Fruit fly (Drosophila melanogaster): ENCODE measurements around the gene Fum2.

Fum2 gene

DNA sequence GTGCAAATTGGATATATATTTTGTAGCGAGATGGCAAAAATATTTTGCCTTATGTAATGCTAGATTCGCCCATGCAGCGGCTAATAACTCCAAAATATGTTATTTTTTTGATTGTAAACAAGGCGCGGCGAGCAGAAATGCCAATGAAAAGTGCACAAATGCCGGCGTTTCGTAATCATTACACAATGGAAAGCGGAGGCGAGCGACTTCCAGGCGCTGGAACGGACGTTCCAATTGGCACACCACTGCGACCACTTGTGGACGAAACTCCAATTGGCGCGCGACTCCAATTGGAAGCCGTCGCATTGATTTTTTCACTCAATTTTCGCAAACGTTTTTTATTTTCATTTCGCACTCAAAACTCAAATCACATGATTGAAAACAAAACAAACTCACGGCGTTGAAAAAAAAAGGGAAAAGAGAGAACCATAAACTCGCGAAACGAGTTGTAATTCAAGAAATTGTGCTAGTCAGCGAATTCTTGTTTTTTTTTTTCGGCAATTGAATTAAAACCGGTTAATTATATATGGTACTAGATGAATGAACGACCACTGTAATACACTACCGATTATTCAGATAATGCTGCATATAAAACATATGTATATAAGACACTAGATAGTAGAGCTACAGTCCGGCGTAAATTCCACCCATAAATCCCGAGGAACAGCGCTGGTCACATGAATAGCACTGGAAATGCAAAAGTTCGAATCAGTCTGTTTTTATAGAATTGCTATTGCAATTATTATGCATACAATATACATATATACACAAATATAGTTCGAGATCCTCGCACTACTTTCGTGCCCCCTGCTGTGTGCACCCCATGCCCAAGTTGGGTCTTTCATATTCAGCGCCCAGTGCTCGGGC lies 2.7 kb upstream of the Fum2 start, which contains the start of gene ND-ASHI:
ND-ASHI (minus strand) TSS at position 484 of the 867 bp plus-strand sequence.
- TF ChIP-seq brk (GFP tag; optimal IDR thresholded peaks at IDR 0.05) (no peak), Abd-B (GFP tag; optimal IDR thresholded peaks at IDR 0.05) (no peak), sage (GFP tag; optimal IDR thresholded peaks at IDR 0.05) (peak; percentile 90), Hnf4 (GFP tag; optimal IDR thresholded peaks at IDR 0.05) (no peak), woc (GFP tag; optimal IDR thresholded peaks at IDR 0.05) (peak; percentile 94), Mio (GFP tag; optimal IDR thresholded peaks at IDR 0.05) (peak; percentile 67), tai (GFP tag; optimal IDR thresholded peaks at IDR 0.05) (no peak), OdsH (GFP tag; optimal IDR thresholded peaks at IDR 0.05) (peak; percentile 93), dl (GFP tag; optimal IDR thresholded peaks at IDR 0.05; ENCODE audit: insufficient read depth in 1 of 2, partially characterized antibody in 2 of 2) (no peak), Jra (GFP tag; optimal IDR thresholded peaks at IDR 0.05) (peak; percentile 90), foxo (GFP tag; optimal IDR thresholded peaks at IDR 0.05) (peak; percentile 68 to 97), HLH106 (tag; optimal IDR thresholded peaks at IDR 0.05) (peak; percentile 94), pan (optimal IDR thresholded peaks at IDR 0.05) (no peak), CG9705 (GFP tag; optimal IDR thresholded peaks at IDR 0.05) (peak; percentile 93), rgr (GFP tag; optimal IDR thresholded peaks at IDR 0.05) (peak; percentile 96), dmrt93B (GFP tag; optimal IDR thresholded peaks at IDR 0.05) (peak; percentile 94), N (GFP tag; optimal IDR thresholded peaks at IDR 0.05) (no peak), Dif (GFP tag; optimal IDR thresholded peaks at IDR 0.05; ENCODE audit: partially characterized antibody) (no peak), Hr78 (GFP tag; optimal IDR thresholded peaks at IDR 0.05) (no peak), lola (GFP tag; optimal IDR thresholded peaks at IDR 0.05) (no peak), dsf (GFP tag; optimal IDR thresholded peaks at IDR 0.05; ENCODE audit: borderline replicate concordance) (peak; percentile 78), sv (GFP tag; optimal IDR thresholded peaks at IDR 0.05) (peak; percentile 94), CG32264 (GFP tag; optimal IDR thresholded peaks at IDR 0.05) (peak; percentile 85), Dfd (GFP tag; optimal IDR thresholded peaks at IDR 0.05) (no peak), usp (GFP tag; optimal IDR thresholded peaks at IDR 0.05) (no peak), ey (GFP tag; optimal IDR thresholded peaks at IDR 0.05) (peak; percentile 95), psq (GFP tag; optimal IDR thresholded peaks at IDR 0.05) (peak; percentile 91), Hr83 (GFP tag; optimal IDR thresholded peaks at IDR 0.05; ENCODE audit: poor library complexity, severe bottlenecking) (peak; percentile 89), jim (GFP tag; optimal IDR thresholded peaks at IDR 0.05) (no peak), CrebA (GFP tag; optimal IDR thresholded peaks at IDR 0.05; ENCODE audit: borderline replicate concordance) (no peak), Myc (optimal IDR thresholded peaks at IDR 0.05) (no peak), Rel (GFP tag; optimal IDR thresholded peaks at IDR 0.05) (peak; percentile 89), Rel (tag; optimal IDR thresholded peaks at IDR 0.05) (no peak), br (GFP tag; optimal IDR thresholded peaks at IDR 0.05) (peak; percentile 95), Sp1 (GFP tag; optimal IDR thresholded peaks at IDR 0.05) (peak; percentile 96), h (GFP tag; optimal IDR thresholded peaks at IDR 0.05) (peak; percentile 96), GATAd (GFP tag; optimal IDR thresholded peaks at IDR 0.05) (peak; percentile 73), fru (GFP tag; optimal IDR thresholded peaks at IDR 0.05) (peak; percentile 95), Vsx2 (GFP tag; optimal IDR thresholded peaks at IDR 0.05; ENCODE audit: partially characterized antibody) (no peak)

- TF ChIP-seq foxo (GFP tag; optimal IDR thresholded peaks at IDR 0.05) (no peak), usp (GFP tag; optimal IDR thresholded peaks at IDR 0.05) (no peak), dl (GFP tag; optimal IDR thresholded peaks at IDR 0.05; ENCODE audit: insufficient read depth in 1 of 2, partially characterized antibody in 2 of 2) (no peak), Rel (GFP tag; optimal IDR thresholded peaks at IDR 0.05) (no peak), Rel (tag; optimal IDR thresholded peaks at IDR 0.05) (peak; percentile 84), psq (GFP tag; optimal IDR thresholded peaks at IDR 0.05) (no peak)
Observed at dm6 chrX:6679502-6679810, 2.1 kb upstream of the Fum2 start.
